Fruit fly (Drosophila melanogaster) whole organism, wandering third instar larva: Measurements from ENCODE around the gene elg1.

Experiments
- br ChIP-seq: fragments of 200-800 bp; sonication (Bioruptor generic); optimal IDR thresholded peaks from 2 replicates; lab custom pipeline; 2016; ENCODE audit warnings: missing biosample characterization, missing genetic modification characterization
- fru ChIP-seq: fragments of 200-800 bp; sonication (Bioruptor generic); optimal IDR thresholded peaks from 3 replicates; lab custom pipeline; 2016; ENCODE audit warnings: missing biosample characterization, mild to moderate bottlenecking, missing genetic modification characterization
- h ChIP-seq: fragments of 200-800 bp; sonication (Bioruptor generic); optimal IDR thresholded peaks from 3 replicates; lab custom pipeline; 2016; ENCODE audit warnings: missing biosample characterization, mild to moderate bottlenecking, missing genetic modification characterization
- psq ChIP-seq: fragments of 200-800 bp; sonication (Bioruptor generic); optimal IDR thresholded peaks from 3 replicates; lab custom pipeline; 2017; ENCODE audit warnings: missing biosample characterization, mild to moderate bottlenecking, missing genetic modification characterization, moderate library complexity

- no peak for TF ChIP-seq br
- no peak for TF ChIP-seq psq (GFP tag; lab: Kevin White, UChicago)
- TF ChIP-seq h (GFP tag; lab: Kevin White, UChicago) = no peak
- TF ChIP-seq fru (GFP tag; lab: Kevin White, UChicago) = no peak
Measured at dm6 chr3L:16087323-16087816, 44.5 kb upstream of the elg1 start, which contains the start of gene Tasp1.
